Fruit fly (Drosophila melanogaster): ENCODE results near the gene CG18577.

The CG18577 gene

dm6 chr3R:11197389-11197716, 1.5 kb downstream of the CG18577 start, which contains the start of gene cu:
cu (plus strand) TSS chr3R:11197592.
- TF ChIP-seq CG17801 (GFP tag; optimal IDR thresholded peaks at IDR 0.05; ENCODE audit: partially characterized antibody), result no peak

- TF ChIP-seq CG17801 (GFP tag; optimal IDR thresholded peaks at IDR 0.05; ENCODE audit: partially characterized antibody), result peak; percentile 37
Measured at dm6 chr3R:11198062-11198472, 2.2 kb downstream of the CG18577 start.

- no peak for TF ChIP-seq CG17801 (GFP tag; optimal IDR thresholded peaks at IDR 0.05; ENCODE audit: partially characterized antibody)
Measured at dm6 chr3R:11199227-11199835, 3.4 kb downstream of the CG18577 start.

dm6 chr3R:11200042-11200884, 4.4 kb downstream of the CG18577 start:
- no peak for TF ChIP-seq CG17801 (GFP tag; optimal IDR thresholded peaks at IDR 0.05; ENCODE audit: partially characterized antibody)

- no peak for TF ChIP-seq CG17801 (GFP tag; optimal IDR thresholded peaks at IDR 0.05; ENCODE audit: partially characterized antibody)
Measured at dm6 chr3R:11200885-11201421, 5.1 kb downstream of the CG18577 start.

- peak; percentile 1 for TF ChIP-seq CG17801 (GFP tag; optimal IDR thresholded peaks at IDR 0.05; ENCODE audit: partially characterized antibody)
Measured at dm6 chr3R:11208766-11209331, 13.0 kb downstream of the CG18577 start.

- peak; percentile 62 for TF ChIP-seq CG17801 (GFP tag; optimal IDR thresholded peaks at IDR 0.05; ENCODE audit: partially characterized antibody)
Measured at dm6 chr3R:11209801-11210402, 14.0 kb downstream of the CG18577 start, which contains the start of the genes SdhC and Tctp. SdhC (minus strand) TSS chr3R:11209849. Tctp (plus strand) TSS chr3R:11210247.

dm6 chr3R:11211291-11212061, 15.6 kb downstream of the CG18577 start:
- TF ChIP-seq CG17801 (GFP tag; optimal IDR thresholded peaks at IDR 0.05; ENCODE audit: partially characterized antibody), result peak; percentile 65

dm6 chr3R:11214449-11214950, 18.6 kb downstream of the CG18577 start, which contains the start of gene ZnT86D:
ZnT86D (minus strand) TSS chr3R:11214539.
- peak; percentile 82 for TF ChIP-seq CG17801 (GFP tag; optimal IDR thresholded peaks at IDR 0.05; ENCODE audit: partially characterized antibody)

- TF ChIP-seq CG17801 (GFP tag; optimal IDR thresholded peaks at IDR 0.05; ENCODE audit: partially characterized antibody), result peak; percentile 94
Measured at dm6 chr3R:11216156-11216630, 20.3 kb downstream of the CG18577 start, which contains the start of the genes RpS25 and CG4820. RpS25 (minus strand) TSS chr3R:11216287. CG4820 (plus strand) TSS chr3R:11216535.

dm6 chr3R:11219883-11220282, 24.0 kb downstream of the CG18577 start, which contains the start of gene CG6689:
CG6689 (minus strand) TSS chr3R:11220064.
- no peak for TF ChIP-seq CG17801 (GFP tag; optimal IDR thresholded peaks at IDR 0.05; ENCODE audit: partially characterized antibody)

- peak; percentile 84 for TF ChIP-seq CG17801 (GFP tag; optimal IDR thresholded peaks at IDR 0.05; ENCODE audit: partially characterized antibody)
Measured at dm6 chr3R:11221437-11222230, 25.7 kb downstream of the CG18577 start, which contains the start of the genes CG6693 and RpL3. CG6693 (minus strand) TSS chr3R:11221639. RpL3 (plus strand) TSS chr3R:11221894.

- no peak for TF ChIP-seq CG17801 (GFP tag; optimal IDR thresholded peaks at IDR 0.05; ENCODE audit: partially characterized antibody)
Measured at dm6 chr3R:11222587-11222986, 26.7 kb downstream of the CG18577 start.

Measured in ovary, adult (tissue).